Fruit fly (Drosophila melanogaster) whole organism, embryonic: ENCODE results near the gene Tgt.

ENCODE experiments used
- ATbp ChIP-seq: fragments of 200-800 bp; sonication (Bioruptor generic); optimal IDR thresholded peaks from 2 replicates; lab custom pipeline; 2017; ENCODE audit warnings: missing biosample characterization, mild to moderate bottlenecking, missing genetic modification characterization, missing genetic modification reagents
- Blimp-1 ChIP-seq: fragments of 200-800 bp; sonication (Bioruptor generic); optimal IDR thresholded peaks from 3 replicates; lab custom pipeline; 2018; ENCODE audit warnings: missing biosample characterization, missing genetic modification characterization, mild to moderate bottlenecking, moderate library complexity, missing genetic modification reagents
- CG10462 ChIP-seq: fragments of 200-800 bp; sonication (Bioruptor generic); optimal IDR thresholded peaks from 2 replicates; lab custom pipeline; 2016; ENCODE audit warnings: missing biosample characterization, missing genetic modification characterization
- CG10959 ChIP-seq: fragments of 200-800 bp; sonication (Bioruptor generic); IDR thresholded peaks from 2 replicates; pipeline ENCODE4 v1.3.6; 2022; ENCODE audit warnings: missing biosample characterization, missing genetic modification characterization
- CG11723 ChIP-seq: fragments of 200-800 bp; sonication (Bioruptor generic); optimal IDR thresholded peaks from 2 replicates; lab custom pipeline; 2017; ENCODE audit warnings: missing biosample characterization, mild to moderate bottlenecking, missing genetic modification characterization
- CG12769 ChIP-seq: fragments of 200-800 bp; sonication (Bioruptor generic); optimal IDR thresholded peaks from 2 replicates; lab custom pipeline; 2019; ENCODE audit warnings: missing biosample characterization, mild to moderate bottlenecking, missing genetic modification characterization, moderate library complexity
- CG15514 ChIP-seq: fragments of 200-800 bp; sonication (Bioruptor generic); optimal IDR thresholded peaks from 3 replicates; lab custom pipeline; 2017; ENCODE audit warnings: missing biosample characterization, missing genetic modification characterization, mild to moderate bottlenecking, moderate library complexity, missing genetic modification reagents
- CG15601 ChIP-seq: fragments of 200-800 bp; sonication (Bioruptor generic); optimal IDR thresholded peaks from 3 replicates; lab custom pipeline; 2019; ENCODE audit warnings: missing biosample characterization, mild to moderate bottlenecking, missing genetic modification characterization, moderate library complexity
- CG17385 ChIP-seq: fragments of 200-800 bp; sonication (Bioruptor generic); optimal IDR thresholded peaks from 3 replicates; lab custom pipeline; 2018; ENCODE audit warnings: missing biosample characterization, mild to moderate bottlenecking, missing genetic modification characterization
- CG18476 ChIP-seq: fragments of 200-800 bp; sonication (Bioruptor generic); optimal IDR thresholded peaks from 2 replicates; lab custom pipeline; 2016; ENCODE audit warnings: missing biosample characterization, mild to moderate bottlenecking, missing genetic modification characterization
- CG2199 ChIP-seq: fragments of 200-800 bp; sonication (Bioruptor generic); IDR thresholded peaks from 3 replicates; pipeline ENCODE4 v1.3.6; 2022; ENCODE audit warnings: missing biosample characterization, missing genetic modification characterization
- CG3281 ChIP-seq: fragments of 200-800 bp; sonication (Bioruptor generic); optimal IDR thresholded peaks from 3 replicates; lab custom pipeline; 2017; ENCODE audit warnings: missing biosample characterization, mild to moderate bottlenecking, missing genetic modification characterization
- CG4404 ChIP-seq: fragments of 200-800 bp; sonication (Bioruptor generic); IDR thresholded peaks from 2 replicates; pipeline ENCODE4 v1.3.6; 2022; ENCODE audit warnings: missing biosample characterization, missing genetic modification characterization
- CG6689 ChIP-seq: fragments of 200-800 bp; sonication (Bioruptor generic); IDR thresholded peaks from 2 replicates; pipeline ENCODE4 v1.3.6; 2022; ENCODE audit warnings: missing biosample characterization, missing genetic modification characterization
- CG6765 ChIP-seq: fragments of 200-800 bp; sonication (Bioruptor generic); optimal IDR thresholded peaks from 3 replicates; lab custom pipeline; 2017; ENCODE audit warnings: missing biosample characterization, mild to moderate bottlenecking, missing genetic modification characterization
- CG7271 ChIP-seq: fragments of 200-800 bp; sonication (Bioruptor generic); optimal IDR thresholded peaks from 2 replicates; lab custom pipeline; 2018; ENCODE audit warnings: missing biosample characterization, mild to moderate bottlenecking, missing genetic modification characterization, moderate library complexity
- CG8290 ChIP-seq, 3 experiments: fragments of 200-800 bp; sonication (Bioruptor generic); optimal IDR thresholded peaks; 2 replicates each; lab custom pipeline; 2016 to 2019; ENCODE audit warnings: missing biosample characterization in 3 of 3, missing genetic modification characterization in 3 of 3, mild to moderate bottlenecking in 2 of 3, moderate library complexity in 1 of 3
- CG8359 ChIP-seq: fragments of 200-800 bp; sonication (Bioruptor generic); optimal IDR thresholded peaks from 2 replicates; lab custom pipeline; 2017; ENCODE audit warnings: missing biosample characterization, mild to moderate bottlenecking, missing genetic modification characterization, borderline replicate concordance
- CG9876 ChIP-seq: fragments of 200-800 bp; sonication (Bioruptor generic); optimal IDR thresholded peaks from 2 replicates; lab custom pipeline; 2016; ENCODE audit warnings: missing biosample characterization, missing genetic modification characterization
- Camta ChIP-seq: fragments of 200-800 bp; sonication (Bioruptor generic); optimal IDR thresholded peaks from 2 replicates; lab custom pipeline; 2016; ENCODE audit warnings: missing biosample characterization, missing genetic modification characterization
- Elba2 ChIP-seq: fragments of 200-800 bp; sonication (Bioruptor generic); optimal IDR thresholded peaks from 3 replicates; lab custom pipeline; 2016; ENCODE audit warnings: missing biosample characterization, missing genetic modification characterization
- Hr51 ChIP-seq, 2 experiments: fragments of 200-800 bp; sonication (Bioruptor generic); optimal IDR thresholded peaks; 2 replicates in 1 of 2; 3 replicates in 1 of 2; lab custom pipeline; 2016 to 2018; ENCODE audit warnings: missing biosample characterization in 2 of 2, missing genetic modification characterization in 2 of 2, mild to moderate bottlenecking in 1 of 2, moderate library complexity in 1 of 2
- MTF-1 ChIP-seq: fragments of 200-800 bp; sonication (Bioruptor generic); optimal IDR thresholded peaks from 2 replicates; lab custom pipeline; 2018; ENCODE audit warnings: missing biosample characterization, mild to moderate bottlenecking, missing genetic modification characterization, borderline replicate concordance
- Med ChIP-seq: fragments of 200-800 bp; sonication (Bioruptor generic); peaks from one replicate; lab custom pipeline; 2016; ENCODE audit warnings: missing biosample characterization, missing genetic modification characterization, mild to moderate bottlenecking, inconsistent platforms, moderate library complexity
- Mrtf ChIP-seq: fragments of 200-800 bp; sonication (Bioruptor generic); IDR thresholded peaks from 3 replicates; pipeline ENCODE4 v1.3.6; 2022; ENCODE audit warnings: missing biosample characterization, missing genetic modification characterization
- NFAT ChIP-seq: fragments of 200-800 bp; sonication (Bioruptor generic); IDR thresholded peaks from 2 replicates; pipeline ENCODE4 v1.3.6; 2022; ENCODE audit warnings: missing biosample characterization, missing genetic modification characterization
- NfI ChIP-seq: fragments of 200-800 bp; sonication (Bioruptor generic); optimal IDR thresholded peaks from 3 replicates; lab custom pipeline; 2018; ENCODE audit warnings: missing biosample characterization, mild to moderate bottlenecking, missing genetic modification characterization, moderate library complexity
- Pdp1 ChIP-seq, 2 experiments: fragments of 200-800 bp; sonication (Bioruptor generic); optimal IDR thresholded peaks; 3 replicates each; lab custom pipeline; 2016; ENCODE audit warnings: missing biosample characterization in 2 of 2, missing genetic modification characterization in 2 of 2, mild to moderate bottlenecking in 1 of 2, moderate library complexity in 1 of 2
- Vsx1 ChIP-seq: fragments of 200-800 bp; sonication (Bioruptor generic); optimal IDR thresholded peaks from 2 replicates; lab custom pipeline; 2017; ENCODE audit warnings: missing biosample characterization, mild to moderate bottlenecking, missing genetic modification characterization, missing genetic modification reagents
- dmrt11E ChIP-seq: fragments of 200-800 bp; sonication (Bioruptor generic); optimal IDR thresholded peaks from 3 replicates; lab custom pipeline; 2018; ENCODE audit warnings: missing biosample characterization, mild to moderate bottlenecking, missing genetic modification characterization, moderate library complexity
- en ChIP-seq: fragments of 200-800 bp; sonication (Bioruptor generic); optimal IDR thresholded peaks from 2 replicates; lab custom pipeline; 2016; ENCODE audit warnings: missing biosample characterization, missing genetic modification characterization
- esg ChIP-seq: fragments of 200-800 bp; sonication (Bioruptor generic); conservative IDR thresholded peaks from 2 replicates; pipeline ENCODE4 v1.3.6; 2022; ENCODE audit warnings: missing biosample characterization, missing genetic modification characterization
- fu2 ChIP-seq: fragments of 200-800 bp; sonication (Bioruptor generic); optimal IDR thresholded peaks from 2 replicates; lab custom pipeline; 2016; ENCODE audit warnings: missing biosample characterization, missing genetic modification characterization
- gce ChIP-seq: fragments of 200-800 bp; sonication (Bioruptor generic); IDR thresholded peaks from 3 replicates; pipeline ENCODE4 v1.3.6; 2022; ENCODE audit warnings: missing biosample characterization, missing genetic modification characterization
- gcm ChIP-seq: fragments of 200-800 bp; sonication (Bioruptor generic); optimal IDR thresholded peaks from 2 replicates; lab custom pipeline; 2019; ENCODE audit warnings: missing biosample characterization, mild to moderate bottlenecking, missing genetic modification characterization, moderate library complexity
- ham ChIP-seq: fragments of 200-800 bp; sonication (Bioruptor generic); IDR thresholded peaks from 2 replicates; pipeline ENCODE4 v1.3.6; 2022; ENCODE audit warnings: missing biosample characterization, missing genetic modification characterization
- mam ChIP-seq: fragments of 200-800 bp; sonication (Bioruptor generic); optimal IDR thresholded peaks from 3 replicates; lab custom pipeline; 2016; ENCODE audit warnings: missing biosample characterization, missing genetic modification characterization
- nmo ChIP-seq: fragments of 200-800 bp; sonication (Bioruptor generic); optimal IDR thresholded peaks from 2 replicates; lab custom pipeline; 2018; ENCODE audit warnings: missing biosample characterization, mild to moderate bottlenecking, missing genetic modification characterization, moderate library complexity
- onecut ChIP-seq: fragments of 200-800 bp; sonication (Bioruptor generic); IDR thresholded peaks from 2 replicates; pipeline ENCODE4 v1.3.6; 2022; ENCODE audit warnings: missing biosample characterization, missing genetic modification characterization
- pb ChIP-seq: fragments of 200-800 bp; sonication (Bioruptor generic); optimal IDR thresholded peaks from 3 replicates; lab custom pipeline; 2016; ENCODE audit warnings: missing biosample characterization, missing genetic modification characterization
- run ChIP-seq: fragments of 200-800 bp; sonication (Bioruptor generic); optimal IDR thresholded peaks from 3 replicates; lab custom pipeline; 2018; ENCODE audit warnings: missing biosample characterization, mild to moderate bottlenecking, missing genetic modification characterization
- salm ChIP-seq: fragments of 200-800 bp; sonication (Bioruptor generic); optimal IDR thresholded peaks from 2 replicates; lab custom pipeline; 2018; ENCODE audit warnings: missing biosample characterization, mild to moderate bottlenecking, missing genetic modification characterization
- shn ChIP-seq: fragments of 200-800 bp; sonication (Bioruptor generic); optimal IDR thresholded peaks from 3 replicates; lab custom pipeline; 2016; ENCODE audit warnings: missing biosample characterization, missing genetic modification characterization
- sim ChIP-seq: fragments of 200-800 bp; sonication (Bioruptor generic); IDR thresholded peaks from 2 replicates; pipeline ENCODE4 v1.3.6; 2022; ENCODE audit warnings: missing biosample characterization, missing genetic modification characterization
- tap ChIP-seq: fragments of 200-800 bp; optimal IDR thresholded peaks from 3 replicates; lab custom pipeline; 2019; ENCODE audit warnings: missing biosample characterization, mild to moderate bottlenecking, missing genetic modification characterization, moderate library complexity
- trh ChIP-seq: fragments of 200-800 bp; sonication (Bioruptor generic); optimal IDR thresholded peaks from 2 replicates; lab custom pipeline; 2016; ENCODE audit warnings: missing biosample characterization, missing genetic modification characterization
- tup ChIP-seq: fragments of 200-800 bp; sonication (Bioruptor generic); optimal IDR thresholded peaks from 2 replicates; lab custom pipeline; 2016; ENCODE audit warnings: missing biosample characterization, mild to moderate bottlenecking, missing genetic modification characterization, moderate library complexity

Tgt gene

dm6 chr2L:1144371-1145360 lies 39.2 kb upstream of the Tgt start (continued):
- TF ChIP-seq onecut (GFP tag; lab: Robert Waterston, UW) (no peak), en (GFP tag; lab: Kevin White, UChicago) (no peak), tup (GFP tag; lab: Kevin White, UChicago) (no peak), MTF-1 (GFP tag; lab: Kevin White, UChicago) (no peak), dmrt11E (tag; lab: Kevin White, UChicago) (peak; percentile 47), Camta (peak; percentile 18), CG7271 (tag; lab: Kevin White, UChicago) (no peak), CG15601 (tag; lab: Kevin White, UChicago) (peak; percentile 54), sim (GFP tag; lab: Robert Waterston, UW) (peak; percentile 29; the same call in 1 of the 2 replicates), CG15514 (GFP tag; lab: Kevin White, UChicago) (peak; percentile 34), Mrtf (peak; percentile 43; the same call in 1 of the 3 replicates), CG3281 (GFP tag; lab: Kevin White, UChicago) (peak; percentile 54), Blimp-1 (GFP tag; lab: Kevin White, UChicago) (peak; percentile 72), Hr51 (GFP tag; optimal IDR thresholded peaks at IDR 0.05; lab: Kevin White, UChicago) (peak in 1 of 2 experiments; percentile 61), Vsx1 (GFP tag; lab: Kevin White, UChicago) (no peak), NFAT (GFP tag; lab: Robert Waterston, UW) (no peak), CG17385 (GFP tag; lab: Kevin White, UChicago) (peak; percentile 64), esg (GFP tag; lab: Robert Waterston, UW) (peak; percentile 35; the same call in 1 of the 2 replicates), salm (tag; lab: Kevin White, UChicago) (peak; percentile 23), run (tag; lab: Kevin White, UChicago) (no peak), CG10462 (GFP tag; lab: Kevin White, UChicago) (peak; percentile 1), ATbp (GFP tag; lab: Kevin White, UChicago) (peak; percentile 49), CG11723 (GFP tag; lab: Kevin White, UChicago) (no peak), pb (GFP tag; lab: Kevin White, UChicago) (no peak), CG18476 (GFP tag; lab: Kevin White, UChicago) (no peak), gcm (peak; percentile 3), trh (GFP tag; lab: Kevin White, UChicago) (no peak), CG8359 (GFP tag; lab: Kevin White, UChicago) (peak; percentile 21), mam (peak; percentile 52), shn (GFP tag; lab: Kevin White, UChicago) (no peak), CG2199 (no peak), CG9876 (GFP tag; lab: Kevin White, UChicago) (no peak), Elba2 (GFP tag; lab: Kevin White, UChicago) (no peak), Med (GFP tag; lab: Kevin White, UChicago) (peak; percentile 87), nmo (GFP tag; lab: Kevin White, UChicago) (peak; percentile 78), fu2 (GFP tag; lab: Kevin White, UChicago) (no peak), CG12769 (peak; percentile 79), CG8290 (GFP tag; optimal IDR thresholded peaks at IDR 0.05; lab: Kevin White, UChicago) (no peak), CG8290 (tag; optimal IDR thresholded peaks at IDR 0.05; lab: Kevin White, UChicago) (peak in 1 of 2 experiments; percentile 57), gce (no peak), CG6765 (GFP tag; lab: Kevin White, UChicago) (no peak), CG4404 (0 out of 2 replicates have a peak, but pooled peaks have one; percentile 27), ham (GFP tag; lab: Robert Waterston, UW) (no peak), tap (tag; lab: Kevin White, UChicago) (peak; percentile 62), NfI (peak; percentile 0), Pdp1 (GFP tag; optimal IDR thresholded peaks at IDR 0.05; lab: Kevin White, UChicago) (peak in 1 of 2 experiments; percentile 82), CG10959 (GFP tag; lab: Robert Waterston, UW) (no peak), CG6689 (GFP tag; lab: Robert Waterston, UW) (no peak)
